Worm (Caenorhabditis elegans): Measurements from ENCODE around the gene flp-4.

flp-4 gene

ce11 chrII:10029044-10029443, 19.6 kb upstream of the flp-4 start (continued):
- no peak for TF ChIP-seq skn-1 (tag; optimal IDR thresholded peaks at IDR 0.05)
- TF ChIP-seq mes-2 (tag; optimal IDR thresholded peaks at IDR 0.05; ENCODE audit: poor library complexity, severe bottlenecking) = no peak
- TF ChIP-seq jun-1 (tag; optimal IDR thresholded peaks at IDR 0.05) = no peak
- no peak for TF ChIP-seq F10B5.3 (tag; optimal IDR thresholded peaks at IDR 0.05)
- TF ChIP-seq Y5F2A.4 (GFP tag; optimal IDR thresholded peaks at IDR 0.05) = no peak
- TF ChIP-seq sdz-12 (GFP tag; optimal IDR thresholded peaks at IDR 0.05) = no peak
- TF ChIP-seq cey-2 (tag; optimal IDR thresholded peaks at IDR 0.05; ENCODE audit: borderline replicate concordance, insufficient read depth) = no peak
- peak; percentile 81 for TF ChIP-seq hlh-11 (tag; optimal IDR thresholded peaks at IDR 0.05)
- no peak for TF ChIP-seq duxl-1 (tag; optimal IDR thresholded peaks at IDR 0.05; ENCODE audit: poor library complexity)
- no peak for TF ChIP-seq hif-1 (tag; optimal IDR thresholded peaks at IDR 0.05)
- no peak for TF ChIP-seq gei-8 (GFP tag; optimal IDR thresholded peaks at IDR 0.05)
- TF ChIP-seq ceh-28 (tag; optimal IDR thresholded peaks at IDR 0.05) = no peak
- TF ChIP-seq ztf-7 (tag; optimal IDR thresholded peaks at IDR 0.05) = no peak
- TF ChIP-seq tra-1 (GFP tag; IDR thresholded peaks at IDR 0.05) = no peak
- peak; percentile 81 for TF ChIP-seq hlh-30 (tag; optimal IDR thresholded peaks at IDR 0.05; ENCODE audit: insufficient read depth)
- TF ChIP-seq nhr-42 (GFP tag; IDR thresholded peaks at IDR 0.05) = no peak
- no peak for TF ChIP-seq nhr-76 (tag; optimal IDR thresholded peaks at IDR 0.05)
- TF ChIP-seq vab-7 (GFP tag; IDR thresholded peaks at IDR 0.05) = no peak
- TF ChIP-seq hmg-1.1 (GFP tag; IDR thresholded peaks at IDR 0.05) = no peak
- TF ChIP-seq dmd-9 (GFP tag; IDR thresholded peaks at IDR 0.05) = no peak
- no peak for TF ChIP-seq daf-19 (GFP tag; conservative IDR thresholded peaks at IDR 0.05)
- no peak for TF ChIP-seq spr-1 (tag; optimal IDR thresholded peaks at IDR 0.05)
- no peak for TF ChIP-seq lin-39 (tag; optimal IDR thresholded peaks at IDR 0.05)
- 0 out of 2 replicates have a peak, but pooled peaks have one; percentile 10 for TF ChIP-seq mdt-29 (GFP tag; IDR thresholded peaks at IDR 0.05)
- TF ChIP-seq aly-2 (tag; optimal IDR thresholded peaks at IDR 0.05) = no peak
- no peak for TF ChIP-seq lin-38 (GFP tag; IDR thresholded peaks at IDR 0.05)
- no peak for TF ChIP-seq dpl-1 (GFP tag; optimal IDR thresholded peaks at IDR 0.05)
- no peak for TF ChIP-seq nhr-111 (GFP tag; optimal IDR thresholded peaks at IDR 0.05)
- TF ChIP-seq nhr-28 (tag; optimal IDR thresholded peaks at IDR 0.05) = peak; percentile 56
- no peak for TF ChIP-seq lin-13 (GFP tag; optimal IDR thresholded peaks at IDR 0.05)
- TF ChIP-seq lin-15B (tag; optimal IDR thresholded peaks at IDR 0.05) = no peak
- TF ChIP-seq zip-2 (tag; optimal IDR thresholded peaks at IDR 0.05) = no peak
- TF ChIP-seq Y105C5A.15 (GFP tag; IDR thresholded peaks at IDR 0.05) = no peak
- no peak for TF ChIP-seq pha-4 (GFP tag; IDR thresholded peaks at IDR 0.05)
- no peak for TF ChIP-seq pha-4 (tag; optimal IDR thresholded peaks at IDR 0.05)
- no peak for TF ChIP-seq fos-1 (tag; optimal IDR thresholded peaks at IDR 0.05)
- no peak for TF ChIP-seq arid-1 (GFP tag; conservative IDR thresholded peaks at IDR 0.05)
- TF ChIP-seq unc-62 (GFP tag; optimal IDR thresholded peaks at IDR 0.05 in 1 of 2) = peak in 1 of 2 experiments; percentile 53
- no peak for TF ChIP-seq unc-62 (tag; optimal IDR thresholded peaks at IDR 0.05)
- peak; percentile 38; the same call in 1 of the 2 replicates for TF ChIP-seq nhr-41 (GFP tag; IDR thresholded peaks at IDR 0.05)
- TF ChIP-seq Y75B8A.6 (GFP tag; IDR thresholded peaks at IDR 0.05) = no peak
- TF ChIP-seq ztf-11 (tag; optimal IDR thresholded peaks at IDR 0.05) = no peak
- no peak for TF ChIP-seq snpc-1.2 (GFP tag; IDR thresholded peaks at IDR 0.05)
- TF ChIP-seq nhr-10 (tag; optimal IDR thresholded peaks at IDR 0.05) = peak; percentile 35
- TF ChIP-seq T26A8.4 (GFP tag; IDR thresholded peaks at IDR 0.05) = no peak
- no peak for TF ChIP-seq zfp-2 (tag; optimal IDR thresholded peaks at IDR 0.05)
- TF ChIP-seq madf-9 (GFP tag; conservative IDR thresholded peaks at IDR 0.05) = no peak
- TF ChIP-seq set-16 (GFP tag; IDR thresholded peaks at IDR 0.05) = no peak
- TF ChIP-seq zag-1 (tag; optimal IDR thresholded peaks at IDR 0.05) = no peak
- TF ChIP-seq unc-130 (GFP tag; optimal IDR thresholded peaks at IDR 0.05) = no peak
- no peak for TF ChIP-seq ama-1 (optimal IDR thresholded peaks at IDR 0.05)
- TF ChIP-seq mdl-1 (tag; optimal IDR thresholded peaks at IDR 0.05) = peak in 1 of 2 experiments; percentile 54
- TF ChIP-seq ZK546.5 (tag; optimal IDR thresholded peaks at IDR 0.05) = no peak

Measured in whole organism, L4 larva.